Fruit fly (Drosophila melanogaster) Kc167 (cell line): Measurements from ENCODE around the gene CG17380.

Source experiments
- Myc ChIP-seq: fragments of >200 bp; optimal IDR thresholded peaks from 2 replicates; lab custom pipeline; 2017; ENCODE audit warnings: missing external identifiers
- h ChIP-seq: fragments of >200 bp; optimal IDR thresholded peaks from 3 replicates; lab custom pipeline; 2018; ENCODE audit warnings: missing external identifiers

DNA sequence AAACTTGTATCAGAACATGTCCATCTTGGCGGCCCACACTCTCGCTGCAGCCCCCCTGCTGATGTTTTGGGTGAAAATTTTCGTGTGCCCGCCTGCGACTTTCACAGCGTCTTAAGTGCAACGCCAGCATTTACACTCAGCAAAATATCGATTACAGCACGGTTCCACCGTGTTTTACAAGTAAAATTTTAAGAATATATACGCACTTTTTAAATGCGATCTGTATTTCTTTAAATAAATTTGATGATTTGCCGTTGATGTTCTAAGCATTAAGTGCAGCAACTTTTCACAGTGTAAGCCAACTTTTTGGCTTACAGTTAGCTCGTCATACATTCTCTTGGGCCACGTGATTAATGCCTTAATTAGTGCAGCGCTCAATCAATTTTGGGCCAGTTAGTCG lies 14.1 kb upstream of the CG17380 start:
- no peak for TF ChIP-seq Myc (lab: Kevin White, UChicago)
- TF ChIP-seq h, result no peak
